Fruit fly (Drosophila melanogaster): ENCODE measurements around the gene Got2.

Gene Got2

DNA sequence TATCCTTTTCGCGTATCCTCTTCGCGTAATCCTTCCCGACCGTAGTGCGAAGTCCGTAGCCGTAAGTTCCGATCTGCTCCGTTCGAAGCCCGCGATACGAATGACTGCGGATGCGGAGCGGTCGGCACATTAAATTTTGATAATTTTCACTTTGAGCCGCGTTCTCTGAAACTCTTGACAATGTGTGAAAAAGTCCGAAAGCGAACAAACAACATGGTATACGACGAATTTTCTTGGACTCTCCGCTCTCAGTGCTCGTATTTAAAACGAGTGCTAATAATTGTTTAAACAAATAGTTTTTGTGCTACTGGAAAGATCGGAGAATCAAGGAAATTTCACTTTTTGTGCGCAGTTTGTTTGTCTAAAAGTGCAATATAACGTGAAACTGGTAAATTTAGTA is 48.4 kb upstream of the Got2 start, which contains the start of gene CG42296:
CG42296 (minus strand) TSS at position 101 of the 400 bp plus-strand sequence.
- TF ChIP-seq CG13624 (GFP tag; optimal IDR thresholded peaks at IDR 0.05) (no peak), sens (GFP tag) (no peak), Blimp-1 (GFP tag; optimal IDR thresholded peaks at IDR 0.05) (peak; percentile 65)

DNA sequence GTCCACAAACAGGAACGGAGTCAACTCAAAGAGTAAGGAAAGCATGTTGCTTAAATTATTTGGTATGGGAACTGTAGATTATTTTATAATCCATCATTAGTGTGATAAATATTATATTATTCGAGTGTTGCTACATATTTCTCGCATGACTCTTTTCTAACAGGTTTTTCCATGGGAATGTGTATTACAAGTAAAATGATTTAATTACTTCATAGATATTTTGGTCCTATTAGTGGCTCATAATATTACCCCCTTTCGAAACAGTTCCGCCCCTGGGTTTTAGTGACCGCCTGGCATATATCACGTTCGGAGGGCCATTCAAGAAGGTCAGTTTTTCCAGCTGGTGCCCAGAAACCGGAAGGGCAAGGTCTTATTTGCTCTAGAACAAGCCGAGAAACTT is 44.5 kb upstream of the Got2 start:
- TF ChIP-seq Blimp-1 (GFP tag; optimal IDR thresholded peaks at IDR 0.05) (peak; percentile 63), CG8388 (GFP tag; optimal IDR thresholded peaks at IDR 0.05) (no peak), CG4820 (GFP tag; optimal IDR thresholded peaks at IDR 0.05) (peak; percentile 18), zen (tag; optimal IDR thresholded peaks at IDR 0.05) (peak; percentile 16), tin (GFP tag; optimal IDR thresholded peaks at IDR 0.05) (peak; percentile 10), CG13424 (tag; optimal IDR thresholded peaks at IDR 0.05) (peak; percentile 28), CG4424 (GFP tag; optimal IDR thresholded peaks at IDR 0.05) (peak; percentile 33), CG32767 (GFP tag; IDR thresholded peaks at IDR 0.05) (no peak), prd (optimal IDR thresholded peaks at IDR 0.05) (no peak), prd (GFP tag; IDR thresholded peaks at IDR 0.05) (peak; percentile 47; the same call in 1 of the 3 replicates), CG18011 (GFP tag; optimal IDR thresholded peaks at IDR 0.05) (no peak), Hey (tag; optimal IDR thresholded peaks at IDR 0.05) (no peak), Dp (GFP tag; optimal IDR thresholded peaks at IDR 0.05) (no peak), row (GFP tag; IDR thresholded peaks at IDR 0.05) (peak; percentile 48; the same call in 2 of the 3 replicates), sim (GFP tag; IDR thresholded peaks at IDR 0.05) (no peak), CG13894 (tag; optimal IDR thresholded peaks at IDR 0.05) (no peak), CG6654 (GFP tag; optimal IDR thresholded peaks at IDR 0.05) (no peak), CG11504 (tag; optimal IDR thresholded peaks at IDR 0.05) (peak; percentile 51), Gug (GFP tag; IDR thresholded peaks at IDR 0.05) (peak; percentile 28; the same call in 1 of the 4 replicates), jumu (GFP tag; optimal IDR thresholded peaks at IDR 0.05) (no peak), dmrt11E (tag; optimal IDR thresholded peaks at IDR 0.05) (peak; percentile 18), CG10979 (tag; optimal IDR thresholded peaks at IDR 0.05) (peak; percentile 60), B-H1 (GFP tag; IDR thresholded peaks at IDR 0.05) (no peak), NfI (GFP tag; optimal IDR thresholded peaks at IDR 0.05) (no peak), Med (GFP tag) (peak; percentile 78), CG9817 (tag; optimal IDR thresholded peaks at IDR 0.05) (peak; percentile 22), Hr51 (GFP tag; optimal IDR thresholded peaks at IDR 0.05) (no peak), CG34224 (GFP tag; IDR thresholded peaks at IDR 0.05; ENCODE audit: partially characterized antibody) (no peak), bigmax (GFP tag; optimal IDR thresholded peaks at IDR 0.05) (no peak), CG17186 (GFP tag; optimal IDR thresholded peaks at IDR 0.05) (no peak), CG10565 (GFP tag; optimal IDR thresholded peaks at IDR 0.05) (no peak), CG10462 (GFP tag; optimal IDR thresholded peaks at IDR 0.05) (no peak), gsb (GFP tag; IDR thresholded peaks at IDR 0.05) (no peak), CG17829 (tag; optimal IDR thresholded peaks at IDR 0.05) (peak; percentile 21), CG11398 (GFP tag; optimal IDR thresholded peaks at IDR 0.05) (no peak), CG14710 (tag; optimal IDR thresholded peaks at IDR 0.05) (peak; percentile 34), Jarid2 (GFP tag; optimal IDR thresholded peaks at IDR 0.05) (no peak), dmrt99B (tag; optimal IDR thresholded peaks at IDR 0.05) (peak; percentile 23), cad (GFP tag; optimal IDR thresholded peaks at IDR 0.05) (no peak), Gsc (GFP tag; IDR thresholded peaks at IDR 0.05) (no peak), D19B (GFP tag; optimal IDR thresholded peaks at IDR 0.05) (no peak), CG18262 (tag; optimal IDR thresholded peaks at IDR 0.05) (peak; percentile 58), CG2678 (tag; optimal IDR thresholded peaks at IDR 0.05) (peak; percentile 53), ttk (GFP tag; IDR thresholded peaks at IDR 0.05) (no peak), Ssrp (tag; optimal IDR thresholded peaks at IDR 0.05) (peak; percentile 20), vfl (GFP tag; optimal IDR thresholded peaks at IDR 0.05) (no peak), onecut (GFP tag; IDR thresholded peaks at IDR 0.05) (no peak)

Data from whole organism, embryonic.